Worm (Caenorhabditis elegans) whole organism, L2 larva: Measurements from ENCODE around the gene col-38.
A peak's percentile ranks its signal among the peaks of the same experiment; 100 is the strongest.

ENCODE experiments used
- C34F6.9 ChIP-seq: fragments of 150-350 bp; optimal IDR thresholded peaks from 2 replicates; lab custom pipeline; 2014; ENCODE audit warnings: missing biosample characterization, missing genetic modification characterization
- F13H6.1 ChIP-seq: sonication (generic microtip); optimal IDR thresholded peaks from 2 replicates; lab custom pipeline; 2016; ENCODE audit warnings: missing genetic modification characterization, missing compliant biosample characterization
- ZK546.5 ChIP-seq: sonication (generic microtip); optimal IDR thresholded peaks from 2 replicates; lab custom pipeline; 2017; ENCODE audit warnings: missing biosample characterization, missing genetic modification characterization
- alr-1 ChIP-seq: fragments of 150-350 bp; optimal IDR thresholded peaks from 2 replicates; lab custom pipeline; 2014; ENCODE audit warnings: missing biosample characterization, missing genetic modification characterization
- aly-2 ChIP-seq: fragments of 150-350 bp; optimal IDR thresholded peaks from 2 replicates; lab custom pipeline; 2014; ENCODE audit warnings: missing biosample characterization, missing genetic modification characterization
- ama-1 ChIP-seq: fragments of 150-350 bp; optimal IDR thresholded peaks from 2 replicates; lab custom pipeline; 2018; ENCODE audit warnings: inconsistent platforms
- blmp-1 ChIP-seq: sonication (generic microtip); optimal IDR thresholded peaks from 2 replicates; lab custom pipeline; 2017; ENCODE audit warnings: missing genetic modification characterization, mild to moderate bottlenecking, missing compliant biosample characterization, antibody characterized with exemption, moderate library complexity; ENCODE audit not compliant: insufficient read depth
- ceh-16 ChIP-seq: fragments of 150-350 bp; optimal IDR thresholded peaks from 2 replicates; lab custom pipeline; 2014; ENCODE audit warnings: missing biosample characterization, missing genetic modification characterization
- ceh-82 ChIP-seq: fragments of 150-350 bp; optimal IDR thresholded peaks from 2 replicates; lab custom pipeline; 2014; ENCODE audit warnings: missing biosample characterization, missing genetic modification characterization
- crh-2 ChIP-seq: sonication (generic microtip); optimal IDR thresholded peaks from 2 replicates; lab custom pipeline; 2017; ENCODE audit warnings: missing biosample characterization, missing genetic modification characterization
- dmd-4 ChIP-seq: sonication (generic microtip); optimal IDR thresholded peaks from 2 replicates; lab custom pipeline; 2017; ENCODE audit warnings: missing biosample characterization, missing genetic modification characterization
- egl-27 ChIP-seq: sonication (generic microtip); optimal IDR thresholded peaks from 3 replicates; lab custom pipeline; 2017; ENCODE audit warnings: missing biosample characterization, missing genetic modification reagents, missing genetic modification characterization
- elt-1 ChIP-seq: fragments of 150-350 bp; optimal IDR thresholded peaks from 2 replicates; lab custom pipeline; 2014; ENCODE audit warnings: missing biosample characterization, missing genetic modification characterization
- elt-3 ChIP-seq: sonication (generic microtip); optimal IDR thresholded peaks from 2 replicates; lab custom pipeline; 2017; ENCODE audit warnings: missing biosample characterization, missing genetic modification characterization
- fos-1 ChIP-seq: fragments of 150-350 bp; optimal IDR thresholded peaks from 2 replicates; lab custom pipeline; 2014; ENCODE audit warnings: missing biosample characterization, missing genetic modification characterization
- gmeb-1 ChIP-seq: fragments of 150-350 bp; optimal IDR thresholded peaks from 2 replicates; lab custom pipeline; 2014; ENCODE audit warnings: missing biosample characterization, missing genetic modification characterization
- lin-11 ChIP-seq: fragments of 150-350 bp; sonication (generic microtip); optimal IDR thresholded peaks from 2 replicates; lab custom pipeline; 2014; ENCODE audit warnings: missing biosample characterization, missing genetic modification characterization, inconsistent platforms, mixed read lengths
- lin-13 ChIP-seq: fragments of 150-350 bp; optimal IDR thresholded peaks from 2 replicates; lab custom pipeline; 2014; ENCODE audit warnings: missing biosample characterization, missing genetic modification reagents, missing genetic modification characterization
- lin-39 ChIP-seq: fragments of 150-350 bp; optimal IDR thresholded peaks from 2 replicates; lab custom pipeline; 2014; ENCODE audit warnings: missing biosample characterization, missing genetic modification reagents, missing genetic modification characterization
- lsy-2 ChIP-seq, 2 experiments: fragments of 150-350 bp in 1 of 2; sonication (generic microtip) in 1 of 2; optimal IDR thresholded peaks; 2 replicates each; lab custom pipeline; 2014 to 2017; ENCODE audit warnings: missing biosample characterization in 2 of 2, missing genetic modification characterization in 2 of 2
- mab-5 ChIP-seq: fragments of 150-350 bp; optimal IDR thresholded peaks from 2 replicates; lab custom pipeline; 2014; ENCODE audit warnings: missing biosample characterization, missing genetic modification characterization
- mbf-1 ChIP-seq: sonication (generic microtip); optimal IDR thresholded peaks from 2 replicates; lab custom pipeline; 2017; ENCODE audit warnings: missing biosample characterization, missing genetic modification characterization
- mdl-1 ChIP-seq, 2 experiments: fragments of 150-350 bp in 1 of 2; sonication (generic microtip) in 1 of 2; optimal IDR thresholded peaks; 2 replicates each; lab custom pipeline; 2017; ENCODE audit warnings: missing biosample characterization in 2 of 2, missing genetic modification characterization in 2 of 2
- nhr-10 ChIP-seq: sonication (generic microtip); optimal IDR thresholded peaks from 2 replicates; lab custom pipeline; 2017; ENCODE audit warnings: missing biosample characterization, missing genetic modification characterization
- nhr-11 ChIP-seq: fragments of 150-350 bp; optimal IDR thresholded peaks from 2 replicates; lab custom pipeline; 2014; ENCODE audit warnings: missing biosample characterization, missing genetic modification characterization
- nhr-12 ChIP-seq: fragments of 150-350 bp; optimal IDR thresholded peaks from 2 replicates; lab custom pipeline; 2014; ENCODE audit warnings: missing biosample characterization, missing genetic modification characterization
- nhr-129 ChIP-seq: fragments of 150-350 bp; optimal IDR thresholded peaks from 2 replicates; lab custom pipeline; 2014; ENCODE audit warnings: missing biosample characterization, missing genetic modification characterization
- nhr-21 ChIP-seq: fragments of 150-350 bp; optimal IDR thresholded peaks from 2 replicates; lab custom pipeline; 2014; ENCODE audit warnings: missing biosample characterization, missing genetic modification characterization
- nhr-237 ChIP-seq: fragments of 150-350 bp; optimal IDR thresholded peaks from 2 replicates; lab custom pipeline; 2014; ENCODE audit warnings: missing biosample characterization, missing genetic modification characterization
- nhr-25 ChIP-seq: fragments of 150-350 bp; sonication (generic microtip); optimal IDR thresholded peaks from 3 replicates; lab custom pipeline; 2014; ENCODE audit warnings: missing biosample characterization, missing genetic modification characterization
- nhr-6 ChIP-seq: fragments of 150-350 bp; optimal IDR thresholded peaks from 2 replicates; lab custom pipeline; 2014; ENCODE audit warnings: missing biosample characterization, missing genetic modification characterization
- nhr-77 ChIP-seq: fragments of 150-350 bp; optimal IDR thresholded peaks from 2 replicates; lab custom pipeline; 2014; ENCODE audit warnings: missing biosample characterization, missing genetic modification characterization
- peb-1 ChIP-seq: fragments of 150-350 bp; optimal IDR thresholded peaks from 2 replicates; lab custom pipeline; 2014; ENCODE audit warnings: missing biosample characterization, missing genetic modification characterization
- sem-4 ChIP-seq: fragments of 150-350 bp; optimal IDR thresholded peaks from 2 replicates; lab custom pipeline; 2014; ENCODE audit warnings: missing biosample characterization, missing genetic modification reagents, missing genetic modification characterization
- skn-1 ChIP-seq: sonication (generic microtip); optimal IDR thresholded peaks from 2 replicates; lab custom pipeline; 2017; ENCODE audit warnings: missing biosample characterization, missing genetic modification characterization
- sma-3 ChIP-seq: sonication (generic microtip); optimal IDR thresholded peaks from 2 replicates; lab custom pipeline; 2016; ENCODE audit warnings: missing genetic modification reagents, missing genetic modification characterization, missing compliant biosample characterization
- sma-9 ChIP-seq, 2 experiments: fragments of 150-350 bp in 1 of 2; sonication (generic microtip) in 1 of 2; optimal IDR thresholded peaks; 2 replicates each; lab custom pipeline; 2014 to 2016; ENCODE audit warnings: missing genetic modification characterization in 2 of 2, mild to moderate bottlenecking in 1 of 2, missing biosample characterization in 1 of 2, missing compliant biosample characterization in 1 of 2, missing genetic modification reagents in 1 of 2, moderate library complexity in 1 of 2
- snpc-4 ChIP-seq: fragments of 150-350 bp; optimal IDR thresholded peaks from 2 replicates; lab custom pipeline; 2014; ENCODE audit warnings: missing biosample characterization, missing genetic modification characterization
- unc-39 ChIP-seq: fragments of 150-350 bp; optimal IDR thresholded peaks from 2 replicates; lab custom pipeline; 2014; ENCODE audit warnings: missing biosample characterization, missing genetic modification characterization
- unc-55 ChIP-seq: fragments of 150-350 bp; sonication (generic microtip); optimal IDR thresholded peaks from 3 replicates; lab custom pipeline; 2014; ENCODE audit warnings: missing biosample characterization, missing genetic modification reagents, missing genetic modification characterization
- unc-62 ChIP-seq: fragments of 150-350 bp; optimal IDR thresholded peaks from 2 replicates; lab custom pipeline; 2014; ENCODE audit warnings: missing biosample characterization, missing genetic modification reagents, missing genetic modification characterization
- zag-1 ChIP-seq: fragments of 150-350 bp; optimal IDR thresholded peaks from 2 replicates; lab custom pipeline; 2014; ENCODE audit warnings: missing biosample characterization, missing genetic modification characterization
- ztf-1 ChIP-seq: fragments of 200-800 bp; sonication (Bioruptor generic); conservative IDR thresholded peaks from 2 replicates; pipeline ENCODE4 v1.3.6; 2022; ENCODE audit warnings: missing genetic modification characterization, missing compliant biosample characterization
- ztf-11 ChIP-seq: sonication (generic microtip); optimal IDR thresholded peaks from 2 replicates; lab custom pipeline; 2017; ENCODE audit warnings: missing biosample characterization, missing genetic modification characterization
- ztf-4 ChIP-seq: fragments of 150-350 bp; optimal IDR thresholded peaks from 2 replicates; lab custom pipeline; 2014; ENCODE audit warnings: missing biosample characterization, missing genetic modification characterization

The col-38 gene

ce11 chrII:8606549-8606948, 37.7 kb upstream of the col-38 start, which contains the start of gene F28C6.8:
Gene F28C6.8 (plus strand): TSS chrII:8606849.
- no peak for TF ChIP-seq mab-5 (tag; lab: Kevin White, UChicago)
- TF ChIP-seq aly-2, result no peak
- TF ChIP-seq mbf-1 (tag; lab: Kevin White, UChicago), result no peak
- TF ChIP-seq nhr-6 (tag; lab: Kevin White, UChicago), result no peak
- TF ChIP-seq sma-3 (GFP tag; lab: Kevin White, UChicago), result no peak
- no peak for TF ChIP-seq nhr-25
- no peak for TF ChIP-seq mdl-1 (tag; optimal IDR thresholded peaks at IDR 0.05; lab: Kevin White, UChicago)
- no peak for TF ChIP-seq alr-1 (tag; lab: Kevin White, UChicago)
- no peak for TF ChIP-seq fos-1 (tag; lab: Kevin White, UChicago)

ce11 chrII:8603567-8604359, 34.9 kb upstream of the col-38 start, which contains the start of gene suf-1:
Gene suf-1 (plus strand): TSS chrII:8603846.
- TF ChIP-seq blmp-1 (no peak), sem-4 (peak; percentile 35), lsy-2 (tag; optimal IDR thresholded peaks at IDR 0.05; lab: Kevin White, UChicago) (peak in 1 of 2 experiments; percentile 58), nhr-21 (tag; lab: Kevin White, UChicago) (peak; percentile 35), nhr-129 (tag; lab: Kevin White, UChicago) (peak; percentile 14), ama-1 (lab: Kevin White, UChicago) (no peak), crh-2 (peak; percentile 36), fos-1 (tag; lab: Kevin White, UChicago) (peak; percentile 9), sma-9 (GFP tag; optimal IDR thresholded peaks at IDR 0.05; lab: Kevin White, UChicago) (peak; percentile 8), sma-9 (tag; optimal IDR thresholded peaks at IDR 0.05; lab: Kevin White, UChicago) (no peak), lin-13 (GFP tag; lab: Kevin White, UChicago) (peak; percentile 33), mab-5 (tag; lab: Kevin White, UChicago) (no peak)

ce11 chrII:8602337-8602944, 33.6 kb upstream of the col-38 start, which contains the start of the genes cpf-1 and rpl-26:
Gene cpf-1 (minus strand): TSS chrII:8602440.
Gene rpl-26 (plus strand): TSS chrII:8602785.
- TF ChIP-seq F13H6.1 (no peak), aly-2 (no peak), ama-1 (lab: Kevin White, UChicago) (no peak), nhr-12 (no peak), nhr-10 (tag; lab: Kevin White, UChicago) (no peak), mbf-1 (tag; lab: Kevin White, UChicago) (no peak), zag-1 (tag; lab: Kevin White, UChicago) (no peak), peb-1 (tag; lab: Kevin White, UChicago) (no peak), ceh-82 (tag; lab: Kevin White, UChicago) (no peak), C34F6.9 (tag; lab: Kevin White, UChicago) (peak; percentile 77), lsy-2 (tag; optimal IDR thresholded peaks at IDR 0.05; lab: Kevin White, UChicago) (peak; percentile 22 to 89), ztf-11 (no peak), dmd-4 (no peak), lin-11 (tag; lab: Kevin White, UChicago) (no peak), nhr-21 (tag; lab: Kevin White, UChicago) (no peak), elt-3 (no peak), ZK546.5 (tag; lab: Kevin White, UChicago) (no peak), lin-13 (GFP tag; lab: Kevin White, UChicago) (no peak), elt-1 (tag; lab: Kevin White, UChicago) (no peak), ceh-16 (no peak), ztf-1 (no peak), lin-39 (tag; lab: Kevin White, UChicago) (no peak), crh-2 (peak; percentile 60), fos-1 (tag; lab: Kevin White, UChicago) (peak; percentile 33), ztf-4 (tag; lab: Kevin White, UChicago) (no peak), sem-4 (peak; percentile 49), nhr-77 (tag; lab: Kevin White, UChicago) (no peak), gmeb-1 (tag; lab: Kevin White, UChicago) (peak; percentile 71), snpc-4 (tag; lab: Kevin White, UChicago) (peak; percentile 75), unc-55 (GFP tag; lab: Kevin White, UChicago) (peak; percentile 75), alr-1 (tag; lab: Kevin White, UChicago) (no peak), skn-1 (no peak), nhr-6 (tag; lab: Kevin White, UChicago) (no peak), mdl-1 (tag; optimal IDR thresholded peaks at IDR 0.05; lab: Kevin White, UChicago) (no peak), nhr-129 (tag; lab: Kevin White, UChicago) (peak; percentile 47), unc-39 (tag; lab: Kevin White, UChicago) (no peak), unc-62 (GFP tag; lab: Kevin White, UChicago) (no peak), nhr-237 (tag; lab: Kevin White, UChicago) (no peak), egl-27 (no peak), mab-5 (tag; lab: Kevin White, UChicago) (no peak), nhr-25 (no peak), nhr-11 (tag; lab: Kevin White, UChicago) (no peak)
